Fruit fly (Drosophila melanogaster): ENCODE data around the gene CG12531.

CG12531 gene

DNA sequence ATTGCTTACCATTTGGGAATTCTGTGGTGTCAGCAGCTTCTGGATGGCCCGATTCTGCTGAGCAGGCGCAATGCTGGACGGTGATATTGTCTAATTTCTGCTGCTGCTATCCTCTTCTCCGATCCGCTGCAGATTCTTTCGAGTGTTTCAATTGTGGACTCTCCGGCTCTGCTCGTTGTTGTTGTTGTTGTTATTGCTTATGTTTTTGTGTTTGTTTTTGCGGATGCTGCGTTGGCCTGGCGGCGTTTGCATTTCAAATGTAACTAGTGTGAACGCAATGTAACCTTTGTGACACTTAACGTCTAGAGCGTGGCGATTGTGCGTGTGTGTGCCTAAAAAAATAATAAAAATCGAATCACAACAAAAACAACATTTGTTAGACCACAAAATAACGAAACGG, 6.8 kb upstream of the CG12531 start:
- TF ChIP-seq CG17801 (GFP tag; optimal IDR thresholded peaks at IDR 0.05; ENCODE audit: partially characterized antibody): no peak

DNA sequence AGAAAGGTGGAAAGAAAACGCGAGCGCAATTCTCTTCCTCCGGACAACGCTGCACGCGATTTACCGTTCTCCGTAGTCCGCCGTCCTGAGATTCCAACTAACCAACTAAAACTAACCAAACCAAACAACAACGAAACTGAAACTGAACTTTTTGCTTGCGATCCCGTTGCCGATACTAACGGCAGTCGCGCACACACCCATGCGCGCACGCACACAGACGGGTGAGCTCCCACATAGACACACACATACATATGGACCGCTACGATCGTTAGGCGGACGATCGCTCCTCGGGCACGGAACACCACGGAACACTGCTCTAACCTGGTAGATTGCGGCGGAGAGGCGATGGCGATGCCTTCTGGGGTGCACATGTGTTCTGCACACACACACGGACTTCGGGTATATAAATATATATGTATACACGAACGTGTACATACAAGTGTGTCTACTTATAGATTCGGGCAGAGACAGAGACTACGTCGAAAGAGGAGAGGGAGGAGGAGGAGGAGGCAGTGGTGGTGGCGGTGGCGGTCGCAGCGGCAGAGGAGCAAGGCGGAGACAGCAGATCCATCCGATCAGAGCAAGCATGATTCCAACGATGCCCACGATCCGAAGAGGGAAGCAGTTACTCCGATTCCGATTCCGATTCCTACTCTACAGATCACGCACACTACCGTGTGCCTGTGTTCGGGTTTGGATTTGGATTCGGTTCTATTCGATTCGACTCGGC, 5.7 kb upstream of the CG12531 start, which contains the start of gene meso18E:
TSS of gene meso18E (minus strand) at position 148 of the 730 bp plus-strand sequence.
- no peak for TF ChIP-seq CG17801 (GFP tag; optimal IDR thresholded peaks at IDR 0.05; ENCODE audit: partially characterized antibody)

DNA sequence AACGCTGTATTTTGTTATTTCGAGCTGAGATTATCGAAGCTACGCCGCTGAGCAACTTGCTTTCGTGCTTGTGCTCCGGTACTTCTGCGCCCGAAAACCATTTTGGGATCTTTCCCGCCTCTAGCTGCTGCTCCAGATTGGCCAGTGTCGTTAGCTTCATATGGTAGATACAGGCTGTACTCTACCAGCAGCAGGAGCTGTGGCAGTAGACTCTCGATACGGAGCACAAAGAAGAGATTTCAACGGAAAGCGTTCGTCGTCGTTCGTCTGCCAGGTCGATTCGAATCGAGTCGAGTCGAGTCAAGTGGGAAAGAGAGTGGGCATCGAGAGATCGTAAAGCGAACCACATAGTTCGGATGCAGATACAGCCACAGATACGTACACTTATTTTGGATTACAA, 3.9 kb upstream of the CG12531 start:
- TF ChIP-seq CG17801 (GFP tag; optimal IDR thresholded peaks at IDR 0.05; ENCODE audit: partially characterized antibody): no peak

DNA sequence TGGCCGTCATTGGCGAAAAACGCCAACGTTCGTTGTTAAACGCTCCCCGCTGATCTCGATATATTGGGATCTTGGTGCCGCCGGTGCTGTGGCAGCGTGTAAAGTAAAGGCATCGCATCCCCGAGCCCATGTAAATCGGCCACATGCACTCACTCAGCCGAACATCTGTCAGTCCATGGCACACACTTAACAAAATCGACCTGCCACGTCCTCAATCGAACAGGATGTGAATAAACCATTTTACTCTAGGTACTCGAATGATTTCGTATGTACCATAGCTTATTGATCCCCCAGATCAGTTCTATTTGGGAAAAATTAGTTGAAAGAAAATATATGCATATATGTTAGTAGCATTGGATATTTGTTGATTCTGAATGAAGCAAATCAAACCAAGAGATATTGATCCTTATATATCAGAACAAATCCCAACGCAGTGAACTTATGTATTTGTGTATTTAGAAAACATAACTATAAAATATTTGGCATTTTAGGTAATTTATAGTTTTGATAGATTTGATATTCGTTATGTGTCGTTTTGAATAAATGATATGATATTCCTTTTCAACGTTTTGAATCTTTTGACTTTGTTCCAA, 2.3 kb upstream of the CG12531 start:
- no peak for TF ChIP-seq CG17801 (GFP tag; optimal IDR thresholded peaks at IDR 0.05; ENCODE audit: partially characterized antibody)

DNA sequence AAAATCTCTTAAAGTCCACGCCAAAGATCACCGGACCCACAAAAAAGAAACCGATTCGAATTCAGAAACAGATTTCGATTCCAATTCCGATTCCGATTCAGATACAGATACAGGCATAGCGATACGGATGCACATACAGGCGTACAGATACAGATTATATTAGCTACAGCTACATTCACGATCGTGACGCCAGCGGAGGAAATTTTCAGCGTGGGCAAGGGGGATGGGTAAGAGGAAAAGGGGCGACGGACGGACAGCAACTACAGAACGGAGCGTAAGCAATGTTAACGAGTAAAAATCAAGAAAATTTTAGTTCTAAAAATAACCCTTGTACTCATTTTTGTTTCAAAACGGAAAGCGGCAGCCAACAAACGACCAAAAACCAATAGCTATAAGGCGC, 1.7 kb upstream of the CG12531 start:
- TF ChIP-seq CG17801 (GFP tag; optimal IDR thresholded peaks at IDR 0.05; ENCODE audit: partially characterized antibody): no peak

DNA sequence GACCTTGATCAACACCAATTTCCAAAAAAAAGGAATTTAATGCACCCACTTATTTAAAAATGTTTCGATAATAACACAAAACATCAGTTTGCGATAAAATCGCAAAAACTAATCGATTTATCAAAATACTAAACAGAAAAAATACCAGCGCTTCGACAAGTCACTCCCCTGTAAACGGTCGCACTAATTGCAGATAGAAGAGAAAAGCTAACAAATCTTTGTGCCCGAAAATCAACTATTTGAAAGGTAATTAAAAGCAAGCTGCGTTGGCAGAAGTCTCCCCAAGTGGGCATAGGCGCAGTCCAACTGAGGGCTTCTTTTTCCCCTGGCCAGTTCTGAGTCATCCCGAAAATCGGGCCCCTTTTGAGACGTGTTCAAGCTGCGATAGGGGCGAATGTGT, 12.1 kb downstream of the CG12531 start, which contains the start of gene AP-1-2beta:
TSS of gene AP-1-2beta (plus strand) at position 161 of the 400 bp plus-strand sequence.
- TF ChIP-seq CG17801 (GFP tag; optimal IDR thresholded peaks at IDR 0.05; ENCODE audit: partially characterized antibody): peak; percentile 45

DNA sequence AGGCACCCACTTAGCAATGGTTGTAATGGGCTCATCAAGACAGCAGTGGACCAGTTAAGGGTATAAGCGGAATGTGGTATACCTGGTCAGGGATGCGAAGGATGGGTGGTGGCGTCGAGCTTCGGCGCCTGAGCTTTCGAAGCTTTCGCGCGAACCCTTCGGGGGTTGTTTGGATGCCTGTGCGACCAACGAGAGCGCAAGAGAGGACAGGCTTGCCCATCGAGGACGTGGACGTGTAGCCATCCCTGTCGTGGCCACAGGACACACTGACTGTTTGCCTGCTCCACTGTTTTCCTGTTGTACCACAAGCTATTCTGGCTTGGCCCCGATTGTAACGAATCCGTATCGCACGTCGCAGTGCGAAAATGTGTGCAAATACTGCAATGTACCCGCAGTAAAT, 16.5 kb downstream of the CG12531 start, which contains the start of gene CG14234:
TSS of gene CG14234 (plus strand) at position 301 of the 400 bp plus-strand sequence.
- TF ChIP-seq CG17801 (GFP tag; optimal IDR thresholded peaks at IDR 0.05; ENCODE audit: partially characterized antibody): no peak

DNA sequence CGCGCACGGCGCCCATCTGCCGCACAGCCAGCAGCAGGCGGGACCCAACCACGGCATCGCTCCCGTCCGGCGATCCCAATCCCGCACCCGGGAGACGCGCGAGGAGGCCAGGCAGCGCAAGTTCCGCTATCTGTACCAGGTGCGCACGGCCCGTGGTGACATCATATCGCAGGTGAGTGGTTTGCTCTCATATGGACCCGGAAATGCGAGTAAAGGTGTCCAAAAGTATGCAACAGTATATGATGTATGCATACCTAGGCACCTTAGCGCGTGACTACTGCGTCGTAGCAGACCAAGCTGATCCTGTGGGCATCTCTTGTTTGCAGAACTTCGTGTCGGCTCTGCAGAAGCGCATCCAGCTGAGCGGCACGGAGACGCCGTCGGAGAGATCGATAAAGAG, 19.1 kb downstream of the CG12531 start:
- no peak for TF ChIP-seq CG17801 (GFP tag; optimal IDR thresholded peaks at IDR 0.05; ENCODE audit: partially characterized antibody)

DNA sequence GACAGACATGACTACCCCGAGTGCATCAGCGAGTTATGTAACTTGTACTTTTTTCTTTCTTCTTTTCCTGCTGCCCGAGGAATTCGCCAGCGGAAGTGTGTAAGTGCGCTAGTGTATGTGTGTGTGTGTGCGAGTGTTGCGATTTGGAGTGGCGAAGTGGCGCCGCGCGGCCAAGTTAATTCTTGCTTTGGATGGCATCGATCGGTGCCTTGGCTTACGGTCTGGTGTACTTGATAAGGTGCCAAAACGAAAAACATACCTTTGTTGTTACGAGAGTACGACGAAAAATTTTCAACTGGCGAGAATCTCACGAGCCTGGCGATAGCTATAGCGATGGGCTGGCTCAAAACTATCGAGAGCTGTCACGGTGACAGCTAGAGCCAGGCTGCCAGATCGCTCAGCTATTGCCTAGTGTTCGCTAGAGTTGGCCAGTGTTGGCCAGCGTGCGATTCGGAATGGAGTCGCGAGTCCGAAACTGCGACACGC, 25.3 kb downstream of the CG12531 start, which contains the start of the genes CG18809, COX6B, CG33932 and Rpp20:
TSS of gene CG18809 (minus strand) at position 333 of the 486 bp plus-strand sequence.
TSS of gene COX6B (minus strand) at position 333 of the 486 bp plus-strand sequence.
TSS of gene CG33932 (plus strand) at position 429 of the 486 bp plus-strand sequence.
TSS of gene Rpp20 (plus strand) at position 429 of the 486 bp plus-strand sequence.
- peak; percentile 57 for TF ChIP-seq CG17801 (GFP tag; optimal IDR thresholded peaks at IDR 0.05; ENCODE audit: partially characterized antibody)

DNA sequence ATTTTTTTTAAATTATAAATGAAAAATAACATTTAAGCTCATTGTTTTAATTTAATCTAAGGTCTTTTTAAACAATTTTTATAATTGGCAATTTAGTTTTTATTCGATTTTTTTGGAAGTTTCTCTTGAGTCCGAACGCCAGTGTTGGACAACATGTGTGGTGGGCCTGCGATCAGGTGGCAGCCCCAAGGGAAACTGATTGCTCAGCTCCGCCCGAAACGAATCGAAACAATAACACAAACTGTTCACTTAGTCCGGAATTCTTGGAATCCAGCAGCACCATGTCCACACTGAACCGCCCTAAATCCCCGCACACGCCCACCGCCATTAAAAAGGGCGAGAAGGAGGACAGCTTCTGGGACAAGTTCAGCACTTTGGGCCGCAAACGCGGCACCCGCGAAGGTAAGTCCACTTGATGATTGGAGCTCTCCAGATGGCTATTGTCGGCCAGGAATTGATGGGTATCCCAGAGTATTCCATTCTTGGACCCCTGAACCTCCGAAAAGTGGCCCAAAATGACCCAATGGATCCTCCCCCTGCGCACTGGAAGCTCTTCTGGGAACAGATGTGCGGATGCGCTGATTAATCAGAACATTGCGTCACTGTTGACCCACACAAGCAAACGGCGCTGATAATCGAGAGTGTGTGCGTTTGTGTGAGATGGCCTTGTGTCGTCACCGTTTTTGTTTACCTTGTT, 27.3 kb downstream of the CG12531 start, which contains the start of gene parvin:
TSS of gene parvin (plus strand) at position 134 of the 697 bp plus-strand sequence.
- TF ChIP-seq CG17801 (GFP tag; optimal IDR thresholded peaks at IDR 0.05; ENCODE audit: partially characterized antibody): no peak

DNA sequence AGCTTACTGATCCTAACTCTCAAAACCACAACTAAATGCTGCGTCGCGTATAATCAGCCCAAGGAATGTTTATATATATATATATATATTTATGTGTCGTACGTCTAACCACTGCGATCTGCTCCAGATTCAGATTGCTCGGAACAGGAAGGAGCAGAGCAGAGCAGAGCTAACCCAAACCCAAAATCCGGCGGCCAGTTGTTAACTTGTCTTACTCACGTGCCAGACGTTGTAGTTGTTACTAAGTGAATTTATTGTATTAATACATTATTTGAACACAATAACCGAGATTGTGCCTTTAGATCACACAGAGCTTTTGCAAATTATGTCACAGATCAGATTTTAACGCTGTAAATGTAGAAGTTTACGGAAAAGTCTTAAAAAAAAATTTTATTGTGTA, 29.3 kb downstream of the CG12531 start, which contains the start of gene Alr:
TSS of gene Alr (plus strand) at position 301 of the 400 bp plus-strand sequence.
- TF ChIP-seq CG17801 (GFP tag; optimal IDR thresholded peaks at IDR 0.05; ENCODE audit: partially characterized antibody): no peak

DNA sequence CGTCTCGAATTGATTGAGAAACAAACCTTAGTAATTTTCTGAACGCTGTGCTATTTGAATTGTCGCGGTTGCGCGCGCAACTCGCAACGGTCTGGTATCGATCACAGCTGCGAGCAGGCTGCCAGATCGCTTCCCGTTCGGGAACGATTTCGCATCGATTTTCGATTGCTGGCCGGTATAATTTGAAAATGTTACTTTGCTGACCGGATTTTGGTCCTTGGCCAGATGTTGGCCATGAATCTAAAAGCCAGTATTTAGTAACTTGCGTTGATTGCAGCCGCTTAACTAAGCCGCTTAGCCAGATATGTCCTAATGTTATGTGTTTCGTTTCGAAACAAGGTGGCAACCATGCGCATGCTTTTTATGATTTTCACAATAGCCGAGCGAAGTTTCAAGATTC, 29.8 kb downstream of the CG12531 start:
- TF ChIP-seq CG17801 (GFP tag; optimal IDR thresholded peaks at IDR 0.05; ENCODE audit: partially characterized antibody): no peak

DNA sequence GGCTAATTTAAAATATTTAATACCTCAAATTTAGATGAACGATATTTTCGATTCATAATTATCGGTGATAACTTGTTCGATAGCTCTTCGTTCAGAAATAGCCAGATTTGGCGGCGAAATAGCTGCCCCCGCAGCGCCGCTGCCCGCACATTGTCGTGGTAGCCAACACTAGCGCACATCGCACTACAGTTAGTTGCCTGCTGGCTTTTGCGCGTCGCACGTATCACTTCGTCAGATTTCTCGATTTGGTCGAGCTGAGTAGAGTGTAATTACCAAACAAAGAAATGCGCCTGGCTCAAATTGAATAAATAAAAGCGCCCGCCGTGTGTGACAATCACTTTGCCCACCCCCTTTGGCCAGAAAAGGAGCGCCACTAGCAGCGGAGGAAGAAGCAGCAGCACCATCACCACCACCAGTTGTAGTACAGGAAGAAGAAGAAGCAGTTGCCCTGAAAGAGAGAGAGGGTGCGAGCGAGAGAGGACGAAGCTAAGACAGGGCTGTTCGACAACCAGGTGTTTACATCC, 32.0 kb downstream of the CG12531 start, which contains the start of gene Abcd3:
TSS of gene Abcd3 (plus strand) at position 145 of the 524 bp plus-strand sequence.
- TF ChIP-seq CG17801 (GFP tag; optimal IDR thresholded peaks at IDR 0.05; ENCODE audit: partially characterized antibody): peak; percentile 71

DNA sequence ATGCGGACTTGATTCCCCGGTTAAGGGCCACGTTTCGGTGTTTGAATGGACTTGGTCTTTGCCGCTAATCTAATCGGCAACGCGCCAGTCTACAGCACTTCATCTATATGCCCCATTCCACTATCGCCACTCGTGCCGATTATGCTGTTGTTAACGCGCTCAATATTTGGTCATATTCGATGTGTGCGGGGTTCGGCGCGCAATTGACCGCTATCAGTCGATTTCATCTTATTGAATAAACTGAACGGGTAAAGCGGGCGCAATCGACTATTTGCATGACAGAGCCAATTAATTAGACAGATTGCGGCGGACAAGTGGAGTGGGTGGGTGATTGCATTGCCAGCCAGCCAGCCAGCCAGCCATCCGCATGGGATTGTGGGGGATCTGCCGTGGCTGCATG, 33.6 kb downstream of the CG12531 start:
- TF ChIP-seq CG17801 (GFP tag; optimal IDR thresholded peaks at IDR 0.05; ENCODE audit: partially characterized antibody): no peak

DNA sequence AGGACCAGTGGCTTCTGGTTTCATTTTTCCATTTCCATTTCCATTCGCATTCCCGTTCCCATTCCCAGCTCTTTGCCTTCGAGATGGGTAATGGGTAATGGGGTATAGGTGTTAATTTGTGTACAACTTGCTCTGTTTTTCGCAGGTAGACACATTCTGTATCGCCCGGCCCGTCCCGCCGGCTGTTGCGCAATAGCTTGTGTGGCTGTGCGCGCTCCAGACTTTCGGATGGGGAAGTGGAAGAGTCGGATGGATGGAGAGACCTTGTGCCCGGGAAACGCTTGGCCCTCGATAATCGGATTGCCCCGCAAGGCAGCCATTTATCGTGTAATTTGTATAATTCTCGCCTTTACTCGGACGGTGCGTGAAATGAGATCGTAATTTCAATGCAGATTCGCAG, 35.0 kb downstream of the CG12531 start:
- no peak for TF ChIP-seq CG17801 (GFP tag; optimal IDR thresholded peaks at IDR 0.05; ENCODE audit: partially characterized antibody)

Data from ovary, adult (tissue).